Worm (Caenorhabditis elegans) whole organism, young adult: ENCODE data around the gene sex-1.

Experiments used
- F57C9.4 ChIP-seq: sonication (generic microtip); optimal IDR thresholded peaks from 2 replicates; lab custom pipeline; 2017; ENCODE audit warnings: mild to moderate bottlenecking, missing genetic modification characterization, missing compliant biosample characterization
- Y56A3A.18 ChIP-seq: fragments of 200-800 bp; sonication (Bioruptor generic); IDR thresholded peaks from 2 replicates; pipeline ENCODE4 v1.3.6; 2022; ENCODE audit warnings: missing genetic modification reagents, missing genetic modification characterization, missing compliant biosample characterization
- dpl-1 ChIP-seq: fragments of 150-350 bp; optimal IDR thresholded peaks from 2 replicates; lab custom pipeline; 2014; ENCODE audit warnings: missing biosample characterization, missing genetic modification reagents, missing genetic modification characterization
- ets-4 ChIP-seq: fragments of 200-800 bp; sonication (Bioruptor generic); optimal IDR thresholded peaks from 2 replicates; lab custom pipeline; 2018; ENCODE audit warnings: mild to moderate bottlenecking, missing genetic modification characterization, missing compliant biosample characterization
- lir-1 ChIP-seq: fragments of 200-800 bp; sonication (Bioruptor generic); conservative IDR thresholded peaks from 2 replicates; pipeline ENCODE4 v1.3.6; 2022; ENCODE audit warnings: missing genetic modification reagents, missing genetic modification characterization, missing compliant biosample characterization
- lsy-27 ChIP-seq: sonication (generic microtip); optimal IDR thresholded peaks from 2 replicates; lab custom pipeline; 2017; ENCODE audit warnings: missing genetic modification characterization, mild to moderate bottlenecking, missing compliant biosample characterization, antibody characterized with exemption, missing genotype, borderline replicate concordance; ENCODE audit not compliant: insufficient read depth
- repo-1 ChIP-seq: sonication (generic microtip); optimal IDR thresholded peaks from 2 replicates; lab custom pipeline; 2017; ENCODE audit warnings: mild to moderate bottlenecking, missing genetic modification characterization, missing compliant biosample characterization
- snpc-4 ChIP-seq, 5 experiments: fragments of 150-350 bp in 1 of 5; sonication (generic microtip) in 4 of 5; optimal IDR thresholded peaks; 2 replicates each; lab custom pipeline; 2014 to 2018; ENCODE audit warnings: missing genetic modification characterization in 5 of 5, missing biosample characterization in 3 of 5, antibody characterized with exemption in 2 of 5, mild to moderate bottlenecking in 2 of 5, missing compliant biosample characterization in 2 of 5, missing genotype in 2 of 5, moderate library complexity in 2 of 5, missing genetic modification reagents in 1 of 5
- zim-3 ChIP-seq: sonication (generic microtip); optimal IDR thresholded peaks from 2 replicates; lab custom pipeline; 2017; ENCODE audit warnings: mild to moderate bottlenecking, missing genetic modification characterization, moderate library complexity, missing compliant biosample characterization

- TF ChIP-seq ets-4 (GFP tag; lab: Kevin White, UChicago) (no peak), Y56A3A.18 (GFP tag; lab: Robert Waterston, UW) (no peak), lsy-27 (tag; lab: Kevin White, UChicago) (no peak), snpc-4 (GFP tag; optimal IDR thresholded peaks at IDR 0.05; lab: Kevin White, UChicago) (no peak), snpc-4 (tag; optimal IDR thresholded peaks at IDR 0.05; lab: Kevin White, UChicago) (no peak), lir-1 (GFP tag; lab: Robert Waterston, UW) (no peak), dpl-1 (GFP tag; lab: Kevin White, UChicago) (no peak), F57C9.4 (tag; lab: Kevin White, UChicago) (no peak), repo-1 (tag; lab: Kevin White, UChicago) (no peak), zim-3 (tag; lab: Kevin White, UChicago) (no peak)
Observed at ce11 chrX:10216857-10217256, 11.6 kb upstream of the sex-1 start.
